Fruit fly (Drosophila melanogaster) whole organism, prepupa: ENCODE data around the gene IA-2.

Source experiments
- Blimp-1 ChIP-seq: fragments of 200-800 bp; sonication (Bioruptor generic); optimal IDR thresholded peaks from 3 replicates; lab custom pipeline; 2017; ENCODE audit warnings: missing biosample characterization, missing genetic modification characterization, mild to moderate bottlenecking, moderate library complexity, missing genetic modification reagents
- CG10631 ChIP-seq: fragments of 200-800 bp; sonication (Bioruptor generic); optimal IDR thresholded peaks from 2 replicates; lab custom pipeline; 2016; ENCODE audit warnings: missing biosample characterization, missing genetic modification characterization
- CG3032 ChIP-seq: fragments of 200-800 bp; optimal IDR thresholded peaks from 2 replicates; lab custom pipeline; 2019; ENCODE audit warnings: missing biosample characterization, mild to moderate bottlenecking, missing genetic modification characterization, moderate library complexity
- CG34406 ChIP-seq: fragments of 200-800 bp; sonication (Bioruptor generic); optimal IDR thresholded peaks from 3 replicates; lab custom pipeline; 2016; ENCODE audit warnings: missing biosample characterization, missing genetic modification characterization
- CG6276 ChIP-seq: fragments of 200-800 bp; sonication (Bioruptor generic); optimal IDR thresholded peaks from 2 replicates; lab custom pipeline; 2017; ENCODE audit warnings: missing biosample characterization, mild to moderate bottlenecking, missing genetic modification characterization
- CG6808 ChIP-seq: fragments of 200-800 bp; sonication (Bioruptor generic); optimal IDR thresholded peaks from 3 replicates; lab custom pipeline; 2017; ENCODE audit warnings: missing biosample characterization, missing genetic modification characterization, mild to moderate bottlenecking, moderate library complexity, missing genetic modification reagents
- CG8632 ChIP-seq: fragments of 200-800 bp; sonication (Bioruptor generic); optimal IDR thresholded peaks from 3 replicates; lab custom pipeline; 2016; ENCODE audit warnings: missing biosample characterization, missing genetic modification characterization
- Gug ChIP-seq: fragments of 200-800 bp; sonication (Bioruptor generic); IDR thresholded peaks from 2 replicates; pipeline ENCODE4 v1.3.6; 2022; ENCODE audit warnings: missing biosample characterization, missing genetic modification characterization
- OdsH ChIP-seq: fragments of 200-800 bp; sonication (Bioruptor generic); optimal IDR thresholded peaks from 3 replicates; lab custom pipeline; 2016; ENCODE audit warnings: missing biosample characterization, missing genetic modification characterization
- Sox102F ChIP-seq: fragments of 200-800 bp; sonication (Bioruptor generic); optimal IDR thresholded peaks from 2 replicates; lab custom pipeline; 2016; ENCODE audit warnings: missing biosample characterization, mild to moderate bottlenecking, missing genetic modification characterization
- fd59A ChIP-seq: fragments of 200-800 bp; sonication (Bioruptor generic); optimal IDR thresholded peaks from 2 replicates; lab custom pipeline; 2017; ENCODE audit warnings: missing biosample characterization, mild to moderate bottlenecking, missing genetic modification characterization, missing genetic modification reagents
- lz ChIP-seq: fragments of 200-800 bp; sonication (Bioruptor generic); optimal IDR thresholded peaks from 3 replicates; lab custom pipeline; 2016; ENCODE audit warnings: missing biosample characterization, missing genetic modification characterization
- svp ChIP-seq: fragments of 200-800 bp; sonication (Bioruptor generic); peaks from one replicate; lab custom pipeline; 2016; ENCODE audit warnings: missing biosample characterization, missing genetic modification characterization

dm6 chr2L:1080802-1081464 is 33.1 kb upstream of the IA-2 start, which contains the start of gene Atg4a:
- TF ChIP-seq Blimp-1 (GFP tag; lab: Kevin White, UChicago) (no peak), lz (GFP tag; lab: Kevin White, UChicago) (no peak), OdsH (no peak), CG3032 (tag; lab: Kevin White, UChicago) (peak; percentile 40), CG34406 (GFP tag; lab: Kevin White, UChicago) (no peak), CG6276 (GFP tag; lab: Kevin White, UChicago) (peak; percentile 35), Gug (GFP tag; lab: Robert Waterston, UW) (no peak), CG8632 (GFP tag; lab: Kevin White, UChicago) (no peak), fd59A (no peak), CG6808 (GFP tag; lab: Kevin White, UChicago) (peak; percentile 19), Sox102F (GFP tag; lab: Kevin White, UChicago) (no peak), svp (GFP tag; lab: Kevin White, UChicago) (peak; percentile 90), CG10631 (GFP tag; lab: Kevin White, UChicago) (no peak)
